Worm (Caenorhabditis elegans) whole organism, L4 larva: ENCODE results near the gene C04G2.10.
A peak's percentile ranks its signal among the peaks of the same experiment; 100 is the strongest.

ENCODE experiments used
- F10B5.3 ChIP-seq: sonication (generic microtip); optimal IDR thresholded peaks from 2 replicates; lab custom pipeline; 2016; ENCODE audit warnings: mild to moderate bottlenecking, missing genetic modification characterization, missing compliant biosample characterization
- F26F4.8 ChIP-seq: fragments of 200-800 bp; sonication (Bioruptor generic); conservative IDR thresholded peaks from 2 replicates; pipeline ENCODE4 v1.3.6; 2022; ENCODE audit warnings: missing genetic modification characterization, missing compliant biosample characterization
- F44E2.7 ChIP-seq: fragments of 200-800 bp; sonication (Bioruptor generic); IDR thresholded peaks from 2 replicates; pipeline ENCODE4 v2.1.2; 2022; ENCODE audit warnings: missing genetic modification characterization, missing compliant biosample characterization
- T20F7.1 ChIP-seq: fragments of 200-800 bp; sonication (Bioruptor generic); optimal IDR thresholded peaks from 2 replicates; lab custom pipeline; 2018; ENCODE audit warnings: mild to moderate bottlenecking, missing genetic modification characterization, missing compliant biosample characterization
- ZK546.5 ChIP-seq, 2 experiments: sonication (generic microtip); optimal IDR thresholded peaks; 2 replicates each; lab custom pipeline; 2017; ENCODE audit warnings: missing biosample characterization in 2 of 2, missing genetic modification characterization in 2 of 2
- aha-1 ChIP-seq: fragments of 150-350 bp; peaks from one replicate; lab custom pipeline; 2014; ENCODE audit warnings: missing biosample characterization, missing genetic modification characterization
- arid-1 ChIP-seq: fragments of 200-800 bp; sonication (Bioruptor generic); conservative IDR thresholded peaks from 2 replicates; pipeline ENCODE4 v1.3.6; 2022; ENCODE audit warnings: missing genetic modification reagents, missing genetic modification characterization, missing compliant biosample characterization
- ceh-20 ChIP-seq: fragments of 200-800 bp; sonication (Bioruptor generic); IDR thresholded peaks from 2 replicates; pipeline ENCODE4 v1.3.6; 2022; ENCODE audit warnings: missing genetic modification reagents, missing genetic modification characterization, missing compliant biosample characterization
- cey-2 ChIP-seq: sonication (generic microtip); optimal IDR thresholded peaks from 3 replicates; lab custom pipeline; 2017; ENCODE audit warnings: missing genetic modification characterization, mild to moderate bottlenecking, missing compliant biosample characterization, antibody characterized with exemption, borderline replicate concordance; ENCODE audit not compliant: insufficient read depth
- daf-16 ChIP-seq, 3 experiments: sonication (generic microtip); optimal IDR thresholded peaks; 2 replicates each; lab custom pipeline; 2016 to 2017; ENCODE audit warnings: missing genetic modification characterization in 3 of 3, missing genetic modification reagents in 3 of 3, mild to moderate bottlenecking in 2 of 3, missing compliant biosample characterization in 2 of 3, missing biosample characterization in 1 of 3, moderate library complexity in 1 of 3
- daf-8 ChIP-seq: fragments of 200-800 bp; sonication (Bioruptor generic); IDR thresholded peaks from 2 replicates; pipeline ENCODE4 v1.3.6; 2022; ENCODE audit warnings: missing genetic modification characterization, missing compliant biosample characterization
- dmd-6 ChIP-seq: fragments of 200-800 bp; sonication (Bioruptor generic); IDR thresholded peaks from 2 replicates; pipeline ENCODE4 v1.3.6; 2022; ENCODE audit warnings: missing genetic modification reagents, missing genetic modification characterization, missing compliant biosample characterization
- dpl-1 ChIP-seq: fragments of 150-350 bp; optimal IDR thresholded peaks from 2 replicates; lab custom pipeline; 2014; ENCODE audit warnings: missing biosample characterization, missing genetic modification reagents, missing genetic modification characterization
- dve-1 ChIP-seq: sonication (generic microtip); optimal IDR thresholded peaks from 2 replicates; lab custom pipeline; 2017; ENCODE audit warnings: antibody characterized with exemption, mild to moderate bottlenecking, missing genetic modification characterization, missing compliant biosample characterization; ENCODE audit not compliant: insufficient read depth
- fkh-10 ChIP-seq: fragments of 150-350 bp; optimal IDR thresholded peaks from 2 replicates; lab custom pipeline; 2014; ENCODE audit warnings: missing biosample characterization, missing genetic modification reagents, missing genetic modification characterization
- fos-1 ChIP-seq: fragments of 150-350 bp; optimal IDR thresholded peaks from 2 replicates; lab custom pipeline; 2014; ENCODE audit warnings: missing biosample characterization, missing genetic modification characterization
- gei-8 ChIP-seq: fragments of 200-800 bp; sonication (Bioruptor generic); optimal IDR thresholded peaks from 2 replicates; lab custom pipeline; 2018; ENCODE audit warnings: mild to moderate bottlenecking, missing genetic modification characterization, missing compliant biosample characterization
- lin-1 ChIP-seq: fragments of 200-800 bp; sonication (Bioruptor generic); IDR thresholded peaks from 2 replicates; pipeline ENCODE4 v1.3.6; 2022; ENCODE audit warnings: missing genetic modification reagents, missing genetic modification characterization, missing compliant biosample characterization
- madf-9 ChIP-seq: fragments of 200-800 bp; sonication (Bioruptor generic); conservative IDR thresholded peaks from 2 replicates; pipeline ENCODE4 v1.3.6; 2022; ENCODE audit warnings: missing genetic modification reagents, missing genetic modification characterization, missing compliant biosample characterization
- mdl-1 ChIP-seq, 2 experiments: fragments of 150-350 bp in 1 of 2; sonication (generic microtip) in 1 of 2; optimal IDR thresholded peaks; 2 replicates each; lab custom pipeline; 2014 to 2017; ENCODE audit warnings: missing biosample characterization in 2 of 2, missing genetic modification characterization in 2 of 2
- mdt-29 ChIP-seq: fragments of 200-800 bp; sonication (Bioruptor generic); IDR thresholded peaks from 2 replicates; pipeline ENCODE4 v1.3.6; 2022; ENCODE audit warnings: missing genetic modification reagents, missing genetic modification characterization, missing compliant biosample characterization
- nhr-102 ChIP-seq: sonication (generic microtip); optimal IDR thresholded peaks from 2 replicates; lab custom pipeline; 2016; ENCODE audit warnings: mild to moderate bottlenecking, missing genetic modification characterization, moderate library complexity, missing compliant biosample characterization
- nhr-41 ChIP-seq: fragments of 200-800 bp; sonication (Bioruptor generic); IDR thresholded peaks from 2 replicates; pipeline ENCODE4 v1.3.6; 2022; ENCODE audit warnings: missing genetic modification reagents, missing genetic modification characterization, missing compliant biosample characterization
- pha-4 ChIP-seq, 2 experiments: fragments of 150-350 bp in 1 of 2; fragments of 200-800 bp in 1 of 2; sonication (Bioruptor generic) in 1 of 2; IDR thresholded peaks in 1 of 2; optimal IDR thresholded peaks in 1 of 2; 2 replicates each; pipeline versions ENCODE4 v1.3.6 to Lab custom; 2014 to 2022; ENCODE audit warnings: missing genetic modification characterization in 2 of 2, missing genetic modification reagents in 2 of 2, missing biosample characterization in 1 of 2, missing compliant biosample characterization in 1 of 2
- php-3 ChIP-seq: fragments of 200-800 bp; sonication (Bioruptor generic); IDR thresholded peaks from 2 replicates; pipeline ENCODE4 v1.3.6; 2022; ENCODE audit warnings: missing genetic modification reagents, missing genetic modification characterization, missing compliant biosample characterization
- pqm-1 ChIP-seq: sonication (generic microtip); optimal IDR thresholded peaks from 2 replicates; lab custom pipeline; 2017; ENCODE audit warnings: missing biosample characterization, missing genetic modification characterization
- rbr-2 ChIP-seq: sonication (generic microtip); optimal IDR thresholded peaks from 2 replicates; lab custom pipeline; 2016; ENCODE audit warnings: missing genotype, missing genetic modification characterization, missing compliant biosample characterization
- set-16 ChIP-seq: fragments of 200-800 bp; sonication (Bioruptor generic); IDR thresholded peaks from 2 replicates; pipeline ENCODE4 v1.3.6; 2022; ENCODE audit warnings: missing genetic modification reagents, missing genetic modification characterization, missing compliant biosample characterization
- skn-1 ChIP-seq: fragments of 150-350 bp; optimal IDR thresholded peaks from 2 replicates; lab custom pipeline; 2014; ENCODE audit warnings: missing biosample characterization, missing genetic modification characterization
- spr-1 ChIP-seq: sonication (generic microtip); optimal IDR thresholded peaks from 2 replicates; lab custom pipeline; 2016; ENCODE audit warnings: mild to moderate bottlenecking, missing genetic modification characterization, missing compliant biosample characterization
- tag-97 ChIP-seq: fragments of 200-800 bp; sonication (Bioruptor generic); IDR thresholded peaks from 2 replicates; pipeline ENCODE4 v1.3.6; 2022; ENCODE audit warnings: missing genetic modification characterization, missing compliant biosample characterization
- unc-62 ChIP-seq, 3 experiments: fragments of 150-350 bp in 1 of 3; sonication (generic microtip); optimal IDR thresholded peaks in 2 of 3; peaks in 1 of 3; 1 replicate in 1 of 3; 2 replicates in 2 of 3; lab custom pipeline; 2014 to 2017; ENCODE audit warnings: missing biosample characterization in 3 of 3, missing genetic modification characterization in 3 of 3, missing genetic modification reagents in 3 of 3, missing genotype in 1 of 3
- zag-1 ChIP-seq: fragments of 150-350 bp; optimal IDR thresholded peaks from 2 replicates; lab custom pipeline; 2014; ENCODE audit warnings: missing biosample characterization, missing genetic modification characterization
- zip-2 ChIP-seq: fragments of 150-350 bp; optimal IDR thresholded peaks from 2 replicates; lab custom pipeline; 2014; ENCODE audit warnings: missing biosample characterization, missing genetic modification characterization
- ztf-11 ChIP-seq: fragments of 150-350 bp; optimal IDR thresholded peaks from 2 replicates; lab custom pipeline; 2014; ENCODE audit warnings: missing biosample characterization, missing genetic modification characterization
- ztf-7 ChIP-seq: fragments of 150-350 bp; optimal IDR thresholded peaks from 2 replicates; lab custom pipeline; 2014; ENCODE audit warnings: missing biosample characterization, missing genetic modification characterization

C04G2.10 gene

DNA sequence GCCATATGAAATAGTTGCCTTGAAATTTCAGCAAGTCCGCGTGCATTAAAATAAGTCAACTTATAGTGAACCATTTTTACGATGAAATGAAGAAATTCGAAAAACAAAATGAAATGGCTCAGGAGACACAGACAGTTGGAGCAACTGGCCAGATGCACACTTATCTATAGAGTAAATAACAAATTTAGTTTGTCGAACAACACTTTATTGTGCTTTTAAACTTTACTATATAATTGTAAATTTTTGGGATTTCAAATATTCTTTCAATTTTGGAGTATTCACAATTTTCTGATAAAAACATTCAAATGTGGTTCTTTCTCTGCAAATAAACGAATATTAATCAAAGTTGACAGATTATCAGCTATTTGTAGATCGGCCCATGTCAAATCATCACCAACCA is 24.9 kb downstream of the C04G2.10 start, which contains the start of gene gst-3:
Gene gst-3 (minus strand): TSS at position 101 of the 400 bp plus-strand sequence.
- TF ChIP-seq unc-62 (GFP tag; optimal IDR thresholded peaks at IDR 0.05 in 1 of 2; lab: Kevin White, UChicago): peak in 1 of 2 experiments; percentile 23
- TF ChIP-seq unc-62 (tag; optimal IDR thresholded peaks at IDR 0.05; lab: Kevin White, UChicago): no peak
- no peak for TF ChIP-seq skn-1

ce11 chrIV:10141930-10142505 is 26.8 kb downstream of the C04G2.10 start, which contains the start of the genes gst-2, gst-4 and dhs-12:
gst-2 (minus strand) TSS chrIV:10142061.
gst-4 (plus strand) TSS chrIV:10142225.
dhs-12 (plus strand) TSS chrIV:10142455.
- TF ChIP-seq pqm-1 (tag; lab: Kevin White, UChicago): no peak
- TF ChIP-seq dve-1 (tag; lab: Kevin White, UChicago): peak; percentile 9
- TF ChIP-seq daf-16 (GFP tag; optimal IDR thresholded peaks at IDR 0.05; lab: Kevin White, UChicago): no peak
- TF ChIP-seq daf-16 (tag; optimal IDR thresholded peaks at IDR 0.05; lab: Kevin White, UChicago): peak; percentile 59
- TF ChIP-seq, all 104 proteins: peak for 2

DNA sequence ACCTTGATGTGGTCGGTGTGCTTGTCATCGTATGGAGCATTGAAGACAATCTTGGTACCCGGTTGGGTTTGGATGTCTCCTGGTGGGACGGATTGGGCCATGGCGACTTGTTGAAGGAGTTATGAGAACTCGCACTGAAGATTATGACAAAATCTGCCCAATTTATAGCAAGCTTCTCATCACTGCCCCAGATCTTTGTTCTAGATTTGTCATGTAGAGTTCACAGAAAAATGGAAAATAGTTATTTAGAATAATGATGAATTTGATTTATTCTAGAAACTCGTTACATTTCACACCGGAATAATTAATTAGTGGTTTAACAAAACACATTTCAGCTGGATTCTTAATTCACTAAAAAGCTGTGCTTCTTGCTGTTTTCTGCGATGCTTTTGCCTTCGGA is 28.4 kb downstream of the C04G2.10 start, which contains the start of gene msp-38:
Gene msp-38 (minus strand): TSS at position 101 of the 400 bp plus-strand sequence.
- TF ChIP-seq arid-1 (no peak), set-16 (GFP tag; lab: Robert Waterston, UW) (no peak), lin-1 (no peak), nhr-41 (GFP tag; lab: Robert Waterston, UW) (no peak), dmd-6 (GFP tag; lab: Robert Waterston, UW) (no peak), ztf-11 (tag; lab: Kevin White, UChicago) (no peak), daf-8 (GFP tag; lab: Robert Waterston, UW) (no peak), F44E2.7 (no peak), rbr-2 (no peak), daf-16 (GFP tag; optimal IDR thresholded peaks at IDR 0.05; lab: Kevin White, UChicago) (no peak), daf-16 (tag; optimal IDR thresholded peaks at IDR 0.05; lab: Kevin White, UChicago) (no peak), php-3 (GFP tag; lab: Robert Waterston, UW) (no peak), gei-8 (GFP tag; lab: Kevin White, UChicago) (no peak), F10B5.3 (tag; lab: Kevin White, UChicago) (no peak), ZK546.5 (tag; optimal IDR thresholded peaks at IDR 0.05; lab: Kevin White, UChicago) (no peak), mdt-29 (GFP tag; lab: Robert Waterston, UW) (no peak), nhr-102 (tag; lab: Kevin White, UChicago) (no peak), fos-1 (no peak), dpl-1 (GFP tag; lab: Kevin White, UChicago) (no peak), aha-1 (tag; lab: Kevin White, UChicago) (no peak), fkh-10 (GFP tag; lab: Kevin White, UChicago) (no peak)

DNA sequence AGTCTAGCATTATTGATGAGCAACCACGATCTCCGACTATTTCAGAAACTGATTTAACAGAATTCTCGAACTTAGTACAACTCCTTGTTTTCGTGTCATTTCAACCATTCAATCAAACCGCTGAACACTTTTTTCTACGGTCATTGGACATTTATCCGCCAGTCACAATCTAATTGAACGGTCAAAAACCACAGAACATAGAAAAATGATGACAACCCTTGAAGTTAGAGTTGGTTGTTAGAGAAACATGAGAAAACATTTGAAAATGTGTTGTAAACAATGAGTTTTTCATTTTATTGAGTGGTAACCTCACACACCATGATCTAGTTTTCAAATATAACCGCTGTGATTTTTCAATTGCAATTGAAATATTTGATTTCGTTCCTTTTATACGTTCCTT is 29.2 kb downstream of the C04G2.10 start:
- TF ChIP-seq T20F7.1 (GFP tag; lab: Kevin White, UChicago) (no peak), daf-16 (GFP tag; optimal IDR thresholded peaks at IDR 0.05; lab: Kevin White, UChicago) (no peak), daf-16 (tag; optimal IDR thresholded peaks at IDR 0.05; lab: Kevin White, UChicago) (peak; percentile 46)

ce11 chrIV:10144909-10145308 is 29.7 kb downstream of the C04G2.10 start:
- TF ChIP-seq fkh-10 (GFP tag; lab: Kevin White, UChicago) (no peak), unc-62 (GFP tag; optimal IDR thresholded peaks at IDR 0.05 in 1 of 2; lab: Kevin White, UChicago) (peak in 1 of 2 experiments; percentile 9), unc-62 (tag; optimal IDR thresholded peaks at IDR 0.05; lab: Kevin White, UChicago) (no peak)
- TF ChIP-seq, all 104 proteins: peak for 1

DNA sequence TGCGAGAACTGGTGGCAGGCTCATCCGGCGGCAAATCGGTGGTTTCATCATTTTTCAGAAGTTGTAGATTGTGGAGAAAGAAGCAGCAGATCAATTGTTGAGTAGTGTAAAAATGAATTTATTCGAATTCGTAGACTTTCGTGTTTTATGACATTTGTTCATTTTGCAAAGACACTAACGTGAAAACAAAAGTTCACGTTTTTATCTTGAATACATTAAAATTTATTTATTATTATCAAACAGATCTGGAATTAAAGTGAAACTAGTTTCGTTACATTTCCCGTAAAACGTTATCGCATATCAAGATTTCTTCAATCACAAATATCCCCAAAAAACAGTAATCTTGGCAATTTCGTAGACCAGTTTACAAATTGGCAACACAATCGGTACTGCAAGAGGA is 31.6 kb downstream of the C04G2.10 start, which contains the start of gene T14G10.8:
Gene T14G10.8 (minus strand): TSS at position 101 of the 400 bp plus-strand sequence.
- TF ChIP-seq ztf-11 (tag; lab: Kevin White, UChicago): no peak
- no peak for TF ChIP-seq madf-9 (GFP tag; lab: Robert Waterston, UW)
- no peak for TF ChIP-seq cey-2 (tag; lab: Kevin White, UChicago)
- TF ChIP-seq aha-1 (tag; lab: Kevin White, UChicago): no peak
- no peak for TF ChIP-seq mdl-1 (tag; optimal IDR thresholded peaks at IDR 0.05; lab: Kevin White, UChicago)
- TF ChIP-seq gei-8 (GFP tag; lab: Kevin White, UChicago): no peak
- TF ChIP-seq zag-1 (tag; lab: Kevin White, UChicago): no peak
- no peak for TF ChIP-seq zip-2 (tag; lab: Kevin White, UChicago)
- TF ChIP-seq ztf-7 (tag; lab: Kevin White, UChicago): no peak
- no peak for TF ChIP-seq tag-97 (GFP tag; lab: Robert Waterston, UW)
- TF ChIP-seq ceh-20: no peak
- TF ChIP-seq F26F4.8: no peak
- no peak for TF ChIP-seq pha-4 (GFP tag; IDR thresholded peaks at IDR 0.05; lab: Robert Waterston, UW)
- TF ChIP-seq pha-4 (tag; optimal IDR thresholded peaks at IDR 0.05; lab: Kevin White, UChicago): no peak
- TF ChIP-seq spr-1: no peak
